Worm (Caenorhabditis elegans) whole organism, L4/young adult: ENCODE data around the gene str-12.

ENCODE experiments used
- dao-5 ChIP-seq: sonication (generic microtip); optimal IDR thresholded peaks from 2 replicates; lab custom pipeline; 2016; ENCODE audit warnings: missing genotype, missing genetic modification characterization, moderate library complexity, missing compliant biosample characterization
- him-1 ChIP-seq: sonication (generic microtip); optimal IDR thresholded peaks from 2 replicates; lab custom pipeline; 2016; ENCODE audit warnings: missing genotype, missing genetic modification reagents, missing genetic modification characterization, missing compliant biosample characterization

- TF ChIP-seq dao-5 (no peak), him-1 (tag; lab: Kevin White, UChicago) (no peak)
Observed at ce11 chrV:15612886-15613285, 2.2 kb downstream of the str-12 start, which contains the start of gene str-263.
